Fruit fly (Drosophila melanogaster) whole organism, prepupa: ENCODE measurements around the gene RanBP3.

Source experiments
- Blimp-1 ChIP-seq: fragments of 200-800 bp; sonication (Bioruptor generic); optimal IDR thresholded peaks from 3 replicates; lab custom pipeline; 2017; ENCODE audit warnings: missing biosample characterization, missing genetic modification characterization, mild to moderate bottlenecking, moderate library complexity, missing genetic modification reagents
- CG10631 ChIP-seq: fragments of 200-800 bp; sonication (Bioruptor generic); optimal IDR thresholded peaks from 2 replicates; lab custom pipeline; 2016; ENCODE audit warnings: missing biosample characterization, missing genetic modification characterization
- CG10669 ChIP-seq: fragments of 200-800 bp; sonication (Bioruptor generic); optimal IDR thresholded peaks from 3 replicates; lab custom pipeline; 2018; ENCODE audit warnings: missing biosample characterization, mild to moderate bottlenecking, missing genetic modification characterization, moderate library complexity
- CG11762 ChIP-seq: fragments of 200-800 bp; sonication (Bioruptor generic); optimal IDR thresholded peaks from 3 replicates; lab custom pipeline; 2016; ENCODE audit warnings: missing biosample characterization, missing genetic modification characterization; ENCODE audit not compliant: insufficient read depth
- CG1621 ChIP-seq: fragments of 200-800 bp; sonication (Bioruptor generic); optimal IDR thresholded peaks from 3 replicates; lab custom pipeline; 2018; ENCODE audit warnings: missing biosample characterization, mild to moderate bottlenecking, missing genetic modification characterization
- CG16779 ChIP-seq: fragments of 200-800 bp; sonication (Bioruptor generic); optimal IDR thresholded peaks from 3 replicates; lab custom pipeline; 2017; ENCODE audit warnings: missing biosample characterization, mild to moderate bottlenecking, missing genetic modification characterization
- CG3032 ChIP-seq: fragments of 200-800 bp; optimal IDR thresholded peaks from 2 replicates; lab custom pipeline; 2019; ENCODE audit warnings: missing biosample characterization, mild to moderate bottlenecking, missing genetic modification characterization, moderate library complexity
- CG31627 ChIP-seq: fragments of 200-800 bp; sonication (Bioruptor generic); optimal IDR thresholded peaks from 3 replicates; lab custom pipeline; 2016; ENCODE audit warnings: missing biosample characterization, missing genetic modification characterization
- CG32006 ChIP-seq: fragments of 200-800 bp; sonication (Bioruptor generic); optimal IDR thresholded peaks from 3 replicates; lab custom pipeline; 2017; ENCODE audit warnings: missing biosample characterization, mild to moderate bottlenecking, missing genetic modification characterization
- CG34406 ChIP-seq: fragments of 200-800 bp; sonication (Bioruptor generic); optimal IDR thresholded peaks from 3 replicates; lab custom pipeline; 2016; ENCODE audit warnings: missing biosample characterization, missing genetic modification characterization
- CG3919 ChIP-seq: fragments of 200-800 bp; sonication (Bioruptor generic); optimal IDR thresholded peaks from 3 replicates; lab custom pipeline; 2016; ENCODE audit warnings: missing biosample characterization, missing genetic modification characterization
- CG6163 ChIP-seq: fragments of 200-800 bp; sonication (Bioruptor generic); IDR thresholded peaks from 3 replicates; pipeline ENCODE4 v1.3.6; 2022; ENCODE audit warnings: missing biosample characterization, missing genetic modification characterization
- CG6792 ChIP-seq: fragments of 200-800 bp; sonication (Bioruptor generic); optimal IDR thresholded peaks from 3 replicates; lab custom pipeline; 2016; ENCODE audit warnings: missing biosample characterization, missing genetic modification characterization
- CG6808 ChIP-seq: fragments of 200-800 bp; sonication (Bioruptor generic); optimal IDR thresholded peaks from 3 replicates; lab custom pipeline; 2017; ENCODE audit warnings: missing biosample characterization, missing genetic modification characterization, mild to moderate bottlenecking, moderate library complexity, missing genetic modification reagents
- CG7368 ChIP-seq: fragments of 200-800 bp; sonication (Bioruptor generic); optimal IDR thresholded peaks from 3 replicates; lab custom pipeline; 2016; ENCODE audit warnings: missing biosample characterization, missing genetic modification characterization
- CG8119 ChIP-seq: fragments of 200-800 bp; sonication (Bioruptor generic); IDR thresholded peaks from 3 replicates; pipeline ENCODE4 v1.3.6; 2022; ENCODE audit warnings: missing biosample characterization, missing genetic modification characterization
- CG8319 ChIP-seq: fragments of 200-800 bp; sonication (Bioruptor generic); optimal IDR thresholded peaks from 3 replicates; lab custom pipeline; 2016; ENCODE audit warnings: missing biosample characterization, missing genetic modification characterization
- CG8632 ChIP-seq: fragments of 200-800 bp; sonication (Bioruptor generic); optimal IDR thresholded peaks from 3 replicates; lab custom pipeline; 2016; ENCODE audit warnings: missing biosample characterization, missing genetic modification characterization
- Eip75B ChIP-seq: fragments of 200-800 bp; sonication (Bioruptor generic); optimal IDR thresholded peaks from 3 replicates; lab custom pipeline; 2016; ENCODE audit warnings: missing biosample characterization, missing genetic modification characterization
- Eip78C ChIP-seq: fragments of 200-800 bp; sonication (Bioruptor generic); peaks from one replicate; lab custom pipeline; 2016; ENCODE audit warnings: missing biosample characterization, missing genetic modification characterization
- Eip93F ChIP-seq: fragments of 200-800 bp; sonication (Bioruptor generic); optimal IDR thresholded peaks from 2 replicates; lab custom pipeline; 2016; ENCODE audit warnings: missing biosample characterization, mild to moderate bottlenecking, missing genetic modification characterization
- Gug ChIP-seq: fragments of 200-800 bp; sonication (Bioruptor generic); IDR thresholded peaks from 2 replicates; pipeline ENCODE4 v1.3.6; 2022; ENCODE audit warnings: missing biosample characterization, missing genetic modification characterization
- Hr38 ChIP-seq: sonication (Bioruptor generic); optimal IDR thresholded peaks from 2 replicates; lab custom pipeline; 2016; ENCODE audit warnings: missing biosample characterization, missing genetic modification characterization
- Hr39 ChIP-seq: fragments of 200-800 bp; sonication (Bioruptor generic); optimal IDR thresholded peaks from 2 replicates; lab custom pipeline; 2016; ENCODE audit warnings: missing biosample characterization, missing genetic modification characterization
- Hr4 ChIP-seq: fragments of 200-800 bp; sonication (Bioruptor generic); optimal IDR thresholded peaks from 3 replicates; lab custom pipeline; 2016; ENCODE audit warnings: missing biosample characterization, missing genetic modification characterization
- Lpt ChIP-seq: fragments of 200-800 bp; sonication (Bioruptor generic); optimal IDR thresholded peaks from 3 replicates; lab custom pipeline; 2016; ENCODE audit warnings: missing biosample characterization, missing genetic modification characterization
- Smox ChIP-seq: fragments of 200-800 bp; sonication (Bioruptor generic); optimal IDR thresholded peaks from 3 replicates; lab custom pipeline; 2016; ENCODE audit warnings: missing biosample characterization, missing genetic modification characterization
- Sox102F ChIP-seq: fragments of 200-800 bp; sonication (Bioruptor generic); optimal IDR thresholded peaks from 2 replicates; lab custom pipeline; 2016; ENCODE audit warnings: missing biosample characterization, mild to moderate bottlenecking, missing genetic modification characterization
- Sox14 ChIP-seq: fragments of 200-800 bp; sonication (Bioruptor generic); optimal IDR thresholded peaks from 3 replicates; lab custom pipeline; 2016; ENCODE audit warnings: missing biosample characterization, missing genetic modification characterization
- Sox15 ChIP-seq: fragments of 200-800 bp; sonication (Bioruptor generic); optimal IDR thresholded peaks from 3 replicates; lab custom pipeline; 2016; ENCODE audit warnings: missing biosample characterization, missing genetic modification characterization
- achi ChIP-seq: fragments of 200-800 bp; sonication (Bioruptor generic); optimal IDR thresholded peaks from 3 replicates; lab custom pipeline; 2016; ENCODE audit warnings: missing biosample characterization, missing genetic modification characterization
- dac ChIP-seq: fragments of 200-800 bp; sonication (Bioruptor generic); optimal IDR thresholded peaks from 2 replicates; lab custom pipeline; 2017; ENCODE audit warnings: missing biosample characterization, mild to moderate bottlenecking, missing genetic modification characterization
- eg ChIP-seq: fragments of 200-800 bp; sonication (Bioruptor generic); IDR thresholded peaks from 3 replicates; pipeline ENCODE4 v1.3.6; 2022; ENCODE audit warnings: missing biosample characterization, missing genetic modification characterization
- fd85E ChIP-seq: fragments of 200-800 bp; sonication (Bioruptor generic); optimal IDR thresholded peaks from 3 replicates; lab custom pipeline; 2016; ENCODE audit warnings: missing biosample characterization, missing genetic modification characterization
- fkh ChIP-seq: fragments of 200-800 bp; sonication (Bioruptor generic); optimal IDR thresholded peaks from 3 replicates; lab custom pipeline; 2017; ENCODE audit warnings: missing biosample characterization, mild to moderate bottlenecking, missing genetic modification characterization, moderate library complexity
- lz ChIP-seq: fragments of 200-800 bp; sonication (Bioruptor generic); optimal IDR thresholded peaks from 3 replicates; lab custom pipeline; 2016; ENCODE audit warnings: missing biosample characterization, missing genetic modification characterization
- net ChIP-seq: fragments of 200-800 bp; sonication (Bioruptor generic); optimal IDR thresholded peaks from 3 replicates; lab custom pipeline; 2016; ENCODE audit warnings: missing biosample characterization, missing genetic modification characterization
- salr ChIP-seq, 2 experiments: fragments of 200-800 bp; sonication (Bioruptor generic); optimal IDR thresholded peaks; 3 replicates each; lab custom pipeline; 2016 to 2018; ENCODE audit warnings: missing biosample characterization in 2 of 2, missing genetic modification characterization in 2 of 2, mild to moderate bottlenecking in 1 of 2
- spab ChIP-seq: fragments of 200-800 bp; sonication (Bioruptor generic); optimal IDR thresholded peaks from 2 replicates; lab custom pipeline; 2017; ENCODE audit warnings: missing biosample characterization, mild to moderate bottlenecking, missing genetic modification characterization, missing genetic modification reagents
- ss ChIP-seq, 2 experiments: fragments of 200-800 bp; sonication (Bioruptor generic); optimal IDR thresholded peaks; 2 replicates in 1 of 2; 3 replicates in 1 of 2; lab custom pipeline; 2017 to 2018; ENCODE audit warnings: mild to moderate bottlenecking in 2 of 2, missing biosample characterization in 2 of 2, missing genetic modification characterization in 2 of 2, moderate library complexity in 1 of 2
- svp ChIP-seq: fragments of 200-800 bp; sonication (Bioruptor generic); peaks from one replicate; lab custom pipeline; 2016; ENCODE audit warnings: missing biosample characterization, missing genetic modification characterization
- topi ChIP-seq: fragments of 200-800 bp; sonication (Bioruptor generic); optimal IDR thresholded peaks from 3 replicates; lab custom pipeline; 2016; ENCODE audit warnings: missing biosample characterization, missing genetic modification characterization
- vri ChIP-seq: fragments of 200-800 bp; sonication (Bioruptor generic); optimal IDR thresholded peaks from 3 replicates; lab custom pipeline; 2016; ENCODE audit warnings: missing biosample characterization, mild to moderate bottlenecking, missing genetic modification characterization

The RanBP3 gene

dm6 chr3R:23732990-23733512 lies 19.6 kb downstream of the RanBP3 start, which contains the start of the genes Hmgcr and Rpn9 (continued):
- TF ChIP-seq CG1621 (tag; lab: Kevin White, UChicago): no peak
- TF ChIP-seq Gug: no peak
- peak; percentile 10; the same call in 1 of the 3 replicates for TF ChIP-seq eg
- TF ChIP-seq svp: no peak
- TF ChIP-seq Blimp-1 (GFP tag; lab: Kevin White, UChicago): no peak
- no peak for TF ChIP-seq Hr4
- TF ChIP-seq topi (GFP tag; lab: Kevin White, UChicago): no peak
- no peak for TF ChIP-seq salr (GFP tag; optimal IDR thresholded peaks at IDR 0.05; lab: Kevin White, UChicago)
- TF ChIP-seq CG6792: no peak
- no peak for TF ChIP-seq CG31627 (GFP tag; lab: Kevin White, UChicago)
- TF ChIP-seq fkh: peak; percentile 1
- TF ChIP-seq CG3032 (tag; lab: Kevin White, UChicago): no peak
- no peak for TF ChIP-seq CG8319 (GFP tag; lab: Kevin White, UChicago)
- TF ChIP-seq net (GFP tag; lab: Kevin White, UChicago): no peak

dm6 chr3R:23732533-23732932 lies 20.1 kb downstream of the RanBP3 start:
- TF ChIP-seq dac (GFP tag; lab: Kevin White, UChicago) (no peak), Sox14 (no peak), Lpt (GFP tag; lab: Kevin White, UChicago) (no peak), CG7368 (GFP tag; lab: Kevin White, UChicago) (no peak), Hr38 (no peak), CG8119 (GFP tag; lab: Robert Waterston, UW) (no peak), CG10631 (no peak), CG6163 (GFP tag; lab: Robert Waterston, UW) (no peak), fkh (no peak), CG16779 (tag; lab: Kevin White, UChicago) (no peak), achi (GFP tag; lab: Kevin White, UChicago) (no peak), CG8632 (GFP tag; lab: Kevin White, UChicago) (no peak)

dm6 chr3R:23730472-23730801 lies 22.2 kb downstream of the RanBP3 start:
- TF ChIP-seq spab (GFP tag; lab: Kevin White, UChicago): no peak
- TF ChIP-seq svp: peak; percentile 74

DNA sequence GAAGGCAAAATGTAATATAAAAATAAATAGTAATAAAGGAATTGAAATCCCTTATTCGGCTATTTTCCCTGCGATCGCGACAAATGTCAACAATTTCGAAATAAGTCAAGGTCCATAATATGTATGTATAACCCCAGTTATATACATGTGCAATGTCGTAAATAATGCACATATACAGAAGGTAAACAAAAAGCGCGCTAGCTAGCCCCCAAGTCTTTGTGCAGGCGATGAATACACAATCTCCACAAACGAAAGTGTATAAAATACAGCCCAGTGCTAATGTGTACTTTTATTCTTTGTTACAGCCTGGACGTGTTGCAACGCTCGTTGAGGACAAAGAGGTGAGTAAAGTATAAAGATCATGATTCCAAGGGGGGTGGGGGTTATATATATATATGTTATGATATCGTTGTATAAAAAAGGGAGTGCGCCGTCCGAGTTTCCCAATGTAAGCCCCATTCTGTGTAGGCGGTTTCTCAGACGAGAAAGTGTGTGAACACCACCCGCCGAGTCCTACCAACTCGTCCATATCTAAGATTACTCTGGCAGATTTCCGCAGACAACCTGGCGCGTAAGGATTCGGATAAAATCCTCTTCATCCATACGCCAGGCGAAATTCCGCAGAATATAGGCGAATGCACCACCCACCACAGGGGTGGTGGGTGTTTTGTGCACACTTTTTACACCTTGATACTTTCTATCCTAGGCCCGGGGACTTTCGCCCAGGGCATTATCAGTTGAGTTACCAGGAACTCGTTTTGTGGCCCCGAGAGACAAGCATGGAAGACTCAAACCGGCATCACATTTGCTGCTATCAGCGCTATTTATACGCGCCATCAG lies 22.8 kb downstream of the RanBP3 start:
- TF ChIP-seq CG10631 (no peak), ss (GFP tag; optimal IDR thresholded peaks at IDR 0.05; lab: Kevin White, UChicago) (peak; percentile 59 to 67), Smox (GFP tag; lab: Kevin White, UChicago) (no peak), fd85E (GFP tag; lab: Kevin White, UChicago) (no peak), eg (no peak; the same call in 2 of the 3 replicates), CG3032 (tag; lab: Kevin White, UChicago) (no peak), svp (peak; percentile 88), Eip75B (peak; percentile 59), Eip78C (GFP tag; lab: Kevin White, UChicago) (peak; percentile 84), CG8319 (GFP tag; lab: Kevin White, UChicago) (no peak), CG7368 (GFP tag; lab: Kevin White, UChicago) (no peak), Hr39 (GFP tag; lab: Kevin White, UChicago) (no peak), CG11762 (no peak), Sox15 (GFP tag; lab: Kevin White, UChicago) (no peak), CG3919 (GFP tag; lab: Kevin White, UChicago) (peak; percentile 25), achi (GFP tag; lab: Kevin White, UChicago) (no peak), CG32006 (GFP tag; lab: Kevin White, UChicago) (peak; percentile 22), salr (GFP tag; optimal IDR thresholded peaks at IDR 0.05; lab: Kevin White, UChicago) (no peak), CG8632 (GFP tag; lab: Kevin White, UChicago) (no peak), Sox102F (GFP tag; lab: Kevin White, UChicago) (peak; percentile 36), topi (GFP tag; lab: Kevin White, UChicago) (no peak), CG10669 (no peak), CG34406 (GFP tag; lab: Kevin White, UChicago) (no peak), CG16779 (tag; lab: Kevin White, UChicago) (peak; percentile 41), Eip93F (GFP tag; lab: Kevin White, UChicago) (peak; percentile 61), Sox14 (peak; percentile 95), CG8119 (GFP tag; lab: Robert Waterston, UW) (peak; percentile 37; the same call in 2 of the 3 replicates), vri (GFP tag; lab: Kevin White, UChicago) (peak; percentile 59), lz (no peak), CG6808 (GFP tag; lab: Kevin White, UChicago) (peak; percentile 63), CG6792 (no peak)
